Fruit fly (Drosophila melanogaster) whole organism: ENCODE data around the gene alphaKap4.

Experiments used
- CG8478 ChIP-seq: fragments of >200 bp; optimal IDR thresholded peaks from 2 replicates; lab custom pipeline; 2018; ENCODE audit warnings: inconsistent platforms
- Dll ChIP-seq: fragments of >200 bp; optimal IDR thresholded peaks from 2 replicates; lab custom pipeline; 2017
- EcR ChIP-seq, 2 experiments: fragments of >200 bp; optimal IDR thresholded peaks; 2 replicates each; lab custom pipeline; 2017; ENCODE audit warnings: missing biosample characterization in 2 of 2, missing genetic modification characterization in 2 of 2, missing genetic modification reagents in 2 of 2
- pan ChIP-seq: fragments of >200 bp; optimal IDR thresholded peaks from 2 replicates; lab custom pipeline; 2017
- usp ChIP-seq: fragments of >200 bp; optimal IDR thresholded peaks from 2 replicates; lab custom pipeline; 2017; ENCODE audit warnings: missing biosample characterization, missing genetic modification characterization, mixed read lengths

- no peak for TF ChIP-seq usp
- no peak for TF ChIP-seq Dll
- TF ChIP-seq pan (lab: Kevin White, UChicago), result no peak
- TF ChIP-seq EcR (GFP tag; optimal IDR thresholded peaks at IDR 0.05; lab: Kevin White, UChicago), result no peak
- TF ChIP-seq CG8478 (lab: Kevin White, UChicago), result no peak
Observed at dm6 chr3L:5989391-5990156, 21.2 kb downstream of the alphaKap4 start.
